Worm (Caenorhabditis elegans): Measurements from ENCODE around the gene lgc-41.

- TF ChIP-seq nhr-237 (tag; optimal IDR thresholded peaks at IDR 0.05): no peak
- no peak for TF ChIP-seq nhr-28 (tag; optimal IDR thresholded peaks at IDR 0.05)
- no peak for TF ChIP-seq snpc-4 (tag; optimal IDR thresholded peaks at IDR 0.05)
- no peak for TF ChIP-seq lsy-2 (tag; optimal IDR thresholded peaks at IDR 0.05)
- TF ChIP-seq nhr-76 (tag; optimal IDR thresholded peaks at IDR 0.05): no peak
- TF ChIP-seq unc-62 (GFP tag; optimal IDR thresholded peaks at IDR 0.05): no peak
- no peak for TF ChIP-seq pha-4 (tag; optimal IDR thresholded peaks at IDR 0.05)
- no peak for TF ChIP-seq lin-13 (tag; optimal IDR thresholded peaks at IDR 0.05)
- TF ChIP-seq ztf-11 (tag; optimal IDR thresholded peaks at IDR 0.05): no peak
- no peak for TF ChIP-seq M03D4.4 (tag; optimal IDR thresholded peaks at IDR 0.05)
These were observed 37.9 kb downstream of the lgc-41 start for ce11 chrX:10491875-10492523.

Measured in whole organism, mixed stage, embryonic.